Worm (Caenorhabditis elegans) whole organism, mixed stage, embryonic: ENCODE data around the gene srh-167.

Source experiments
- elt-1 ChIP-seq: sonication (generic microtip); optimal IDR thresholded peaks from 2 replicates; lab custom pipeline; 2017; ENCODE audit warnings: missing genetic modification characterization, mild to moderate bottlenecking, missing compliant biosample characterization, antibody characterized with exemption, moderate library complexity, borderline replicate concordance; ENCODE audit not compliant: insufficient read depth
- ham-2 ChIP-seq: fragments of 200-800 bp; sonication (Bioruptor generic); optimal IDR thresholded peaks from 2 replicates; lab custom pipeline; 2018; ENCODE audit warnings: mild to moderate bottlenecking, missing genetic modification characterization, missing compliant biosample characterization
- lsy-2 ChIP-seq: fragments of 150-350 bp; optimal IDR thresholded peaks from 2 replicates; lab custom pipeline; 2014; ENCODE audit warnings: missing biosample characterization, missing genetic modification characterization
- mep-1 ChIP-seq: fragments of 150-350 bp; optimal IDR thresholded peaks from 2 replicates; lab custom pipeline; 2017; ENCODE audit warnings: missing biosample characterization, missing genetic modification reagents, missing genetic modification characterization, inconsistent platforms
- mls-2 ChIP-seq: sonication (generic microtip); optimal IDR thresholded peaks from 2 replicates; lab custom pipeline; 2016; ENCODE audit warnings: mild to moderate bottlenecking, missing genetic modification characterization, moderate library complexity, missing compliant biosample characterization
- nhr-12 ChIP-seq: fragments of 150-350 bp; optimal IDR thresholded peaks from 2 replicates; lab custom pipeline; 2014; ENCODE audit warnings: missing biosample characterization, missing genetic modification characterization
- nhr-237 ChIP-seq: fragments of 150-350 bp; optimal IDR thresholded peaks from 2 replicates; lab custom pipeline; 2014; ENCODE audit warnings: missing biosample characterization, missing genetic modification characterization
- nhr-28 ChIP-seq: fragments of 150-350 bp; optimal IDR thresholded peaks from 2 replicates; lab custom pipeline; 2014; ENCODE audit warnings: missing biosample characterization, missing genetic modification characterization
- pha-4 ChIP-seq: fragments of 150-350 bp; optimal IDR thresholded peaks from 2 replicates; lab custom pipeline; 2018; ENCODE audit warnings: missing biosample characterization, missing genetic modification reagents, missing genetic modification characterization
- snpc-4 ChIP-seq: fragments of 150-350 bp; optimal IDR thresholded peaks from 2 replicates; lab custom pipeline; 2014; ENCODE audit warnings: missing biosample characterization, missing genetic modification characterization
- sptf-1 ChIP-seq: sonication (generic microtip); optimal IDR thresholded peaks from 2 replicates; lab custom pipeline; 2017; ENCODE audit warnings: mild to moderate bottlenecking, missing genetic modification characterization, moderate library complexity, missing compliant biosample characterization
- unc-62 ChIP-seq: fragments of 150-350 bp; optimal IDR thresholded peaks from 2 replicates; lab custom pipeline; 2014; ENCODE audit warnings: missing biosample characterization, missing genetic modification reagents, missing genetic modification characterization
- ztf-11 ChIP-seq: fragments of 150-350 bp; optimal IDR thresholded peaks from 2 replicates; lab custom pipeline; 2014; ENCODE audit warnings: missing biosample characterization, missing genetic modification characterization

- no peak for TF ChIP-seq ztf-11
- TF ChIP-seq nhr-28, result no peak
- no peak for TF ChIP-seq pha-4
- no peak for TF ChIP-seq nhr-12 (tag; lab: Kevin White, UChicago)
- no peak for TF ChIP-seq snpc-4
- TF ChIP-seq elt-1 (tag; lab: Kevin White, UChicago), result no peak
- no peak for TF ChIP-seq ham-2 (GFP tag; lab: Kevin White, UChicago)
- no peak for TF ChIP-seq nhr-237 (tag; lab: Kevin White, UChicago)
- no peak for TF ChIP-seq unc-62 (GFP tag; lab: Kevin White, UChicago)
- TF ChIP-seq mep-1 (tag; lab: Kevin White, UChicago), result no peak
- TF ChIP-seq sptf-1 (tag; lab: Kevin White, UChicago), result no peak
- TF ChIP-seq lsy-2, result no peak
- TF ChIP-seq mls-2 (tag; lab: Kevin White, UChicago), result no peak
These were observed 23.7 kb downstream of the srh-167 start, which contains the start of gene pptr-1 for ce11 chrV:16357253-16357652.
